Fruit fly (Drosophila melanogaster): ENCODE measurements around the gene CG8173.

Gene CG8173

dm6 chrX:17737812-17738473 is 28.5 kb upstream of the CG8173 start:
- no peak for TF ChIP-seq psq (optimal IDR thresholded peaks at IDR 0.05)
- no peak for TF ChIP-seq Sin3A (optimal IDR thresholded peaks at IDR 0.05)
- no peak for TF ChIP-seq insv (optimal IDR thresholded peaks at IDR 0.05)
- no peak for TF ChIP-seq h (optimal IDR thresholded peaks at IDR 0.05)
- TF ChIP-seq Myc (optimal IDR thresholded peaks at IDR 0.05): no peak
- TF ChIP-seq ttk (optimal IDR thresholded peaks at IDR 0.05): no peak

- no peak for TF ChIP-seq Sin3A (optimal IDR thresholded peaks at IDR 0.05)
- no peak for TF ChIP-seq h (optimal IDR thresholded peaks at IDR 0.05)
- no peak for TF ChIP-seq Myc (optimal IDR thresholded peaks at IDR 0.05)
- no peak for TF ChIP-seq insv (optimal IDR thresholded peaks at IDR 0.05)
- no peak for TF ChIP-seq ttk (optimal IDR thresholded peaks at IDR 0.05)
- no peak for TF ChIP-seq psq (optimal IDR thresholded peaks at IDR 0.05)
These were observed 27.7 kb upstream of the CG8173 start for dm6 chrX:17737024-17737685.

dm6 chrX:17736101-17736728 is 26.8 kb upstream of the CG8173 start:
- TF ChIP-seq Myc (optimal IDR thresholded peaks at IDR 0.05) (no peak), insv (optimal IDR thresholded peaks at IDR 0.05) (no peak), h (optimal IDR thresholded peaks at IDR 0.05) (no peak), ttk (optimal IDR thresholded peaks at IDR 0.05) (no peak), Sin3A (optimal IDR thresholded peaks at IDR 0.05) (no peak), psq (optimal IDR thresholded peaks at IDR 0.05) (no peak)

dm6 chrX:17733698-17734248 is 24.3 kb upstream of the CG8173 start:
- TF ChIP-seq Myc (optimal IDR thresholded peaks at IDR 0.05): no peak
- TF ChIP-seq h (optimal IDR thresholded peaks at IDR 0.05): no peak
- TF ChIP-seq ttk (optimal IDR thresholded peaks at IDR 0.05): no peak
- TF ChIP-seq psq (optimal IDR thresholded peaks at IDR 0.05): no peak
- TF ChIP-seq insv (optimal IDR thresholded peaks at IDR 0.05): no peak
- no peak for TF ChIP-seq Sin3A (optimal IDR thresholded peaks at IDR 0.05)

- TF ChIP-seq h (optimal IDR thresholded peaks at IDR 0.05) (no peak), insv (optimal IDR thresholded peaks at IDR 0.05) (no peak)
These were observed 23.2 kb upstream of the CG8173 start for dm6 chrX:17732684-17733083.

- no peak for TF ChIP-seq Myc (optimal IDR thresholded peaks at IDR 0.05)
- no peak for TF ChIP-seq Sin3A (optimal IDR thresholded peaks at IDR 0.05)
- no peak for TF ChIP-seq psq (optimal IDR thresholded peaks at IDR 0.05)
- TF ChIP-seq insv (optimal IDR thresholded peaks at IDR 0.05): no peak
These were observed 22.6 kb upstream of the CG8173 start for dm6 chrX:17732076-17732475.

- no peak for TF ChIP-seq Sin3A (optimal IDR thresholded peaks at IDR 0.05)
- TF ChIP-seq insv (optimal IDR thresholded peaks at IDR 0.05): no peak
- no peak for TF ChIP-seq psq (optimal IDR thresholded peaks at IDR 0.05)
- no peak for TF ChIP-seq ttk (optimal IDR thresholded peaks at IDR 0.05)
- no peak for TF ChIP-seq Myc (optimal IDR thresholded peaks at IDR 0.05)
- no peak for TF ChIP-seq h (optimal IDR thresholded peaks at IDR 0.05)
These were observed 18.9 kb upstream of the CG8173 start for dm6 chrX:17728338-17728737.

- no peak for TF ChIP-seq insv (optimal IDR thresholded peaks at IDR 0.05)
- TF ChIP-seq Myc (optimal IDR thresholded peaks at IDR 0.05): no peak
- no peak for TF ChIP-seq Sin3A (optimal IDR thresholded peaks at IDR 0.05)
- no peak for TF ChIP-seq h (optimal IDR thresholded peaks at IDR 0.05)
- no peak for TF ChIP-seq ttk (optimal IDR thresholded peaks at IDR 0.05)
- TF ChIP-seq psq (optimal IDR thresholded peaks at IDR 0.05): no peak
These were observed 17.2 kb upstream of the CG8173 start for dm6 chrX:17726551-17727180.

dm6 chrX:17725937-17726489 is 16.6 kb upstream of the CG8173 start:
- no peak for TF ChIP-seq Myc (optimal IDR thresholded peaks at IDR 0.05)
- TF ChIP-seq insv (optimal IDR thresholded peaks at IDR 0.05): no peak

- no peak for TF ChIP-seq Myc (optimal IDR thresholded peaks at IDR 0.05)
These were observed 14.9 kb upstream of the CG8173 start for dm6 chrX:17724288-17724914.

dm6 chrX:17722912-17723311 is 13.5 kb upstream of the CG8173 start:
- TF ChIP-seq psq (optimal IDR thresholded peaks at IDR 0.05) (no peak), h (optimal IDR thresholded peaks at IDR 0.05) (no peak), Sin3A (optimal IDR thresholded peaks at IDR 0.05) (no peak), insv (optimal IDR thresholded peaks at IDR 0.05) (no peak), Myc (optimal IDR thresholded peaks at IDR 0.05) (no peak), ttk (optimal IDR thresholded peaks at IDR 0.05) (no peak)

Data from Kc167 (cell line).